Worm (Caenorhabditis elegans): ENCODE data around the gene dhp-2.

The dhp-2 gene

DNA sequence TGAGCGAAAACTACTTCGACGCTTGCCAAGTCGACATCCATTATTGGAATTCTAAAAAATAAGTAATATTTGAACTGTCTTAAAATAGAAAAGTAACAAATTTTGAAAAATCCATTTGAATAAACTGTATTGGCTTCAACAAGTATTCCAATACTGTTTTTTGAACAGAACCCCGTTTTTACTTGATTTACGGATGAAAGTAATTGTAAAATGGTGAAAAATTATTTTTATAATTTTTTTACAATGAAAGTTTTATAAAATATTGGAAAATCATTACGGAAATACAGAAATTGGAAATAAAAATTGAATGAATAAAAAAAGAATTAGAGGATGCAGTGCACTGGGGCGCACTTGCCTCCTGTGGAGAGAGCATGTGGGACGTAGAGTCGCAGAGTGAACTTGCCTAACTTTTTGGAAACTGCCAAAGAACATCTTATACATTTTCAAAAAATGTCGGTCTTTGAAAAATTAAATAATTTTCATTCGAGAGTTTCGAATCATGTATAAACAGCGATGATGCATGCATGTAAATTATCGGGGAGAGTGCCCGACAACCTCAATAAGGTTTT, 4.4 kb downstream of the dhp-2 start, which contains the start of gene rrp-1:
TSS of gene rrp-1 (minus strand) at position 51 of the 569 bp plus-strand sequence.
- TF ChIP-seq mcd-1 (GFP tag; IDR thresholded peaks at IDR 0.05): peak; percentile 36; the same call in 1 of the 2 replicates
- TF ChIP-seq hmg-1.2 (GFP tag; IDR thresholded peaks at IDR 0.05): peak; percentile 87
- TF ChIP-seq K12H6.12 (tag; optimal IDR thresholded peaks at IDR 0.05): no peak

DNA sequence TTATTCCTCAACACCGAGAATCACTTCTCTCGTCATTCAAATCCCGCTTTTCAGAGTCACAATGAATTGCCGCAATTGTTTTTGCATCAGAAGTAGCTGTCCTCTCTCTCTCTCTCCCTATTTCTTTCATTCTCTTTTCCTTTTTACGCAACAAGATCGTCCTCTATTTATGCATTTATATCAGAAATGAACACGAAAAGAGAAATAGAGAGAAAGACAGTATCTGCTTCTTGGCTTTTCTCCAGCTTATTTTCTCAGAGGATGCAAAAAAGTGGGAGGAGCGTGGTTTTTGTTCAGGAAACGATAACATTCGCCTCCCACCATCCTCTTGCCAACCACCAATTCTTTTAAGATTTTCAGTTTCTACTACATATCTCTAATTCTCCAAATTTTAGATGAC, 5.0 kb downstream of the dhp-2 start, which contains the start of gene mam-2:
TSS of gene mam-2 (plus strand) at position 301 of the 400 bp plus-strand sequence.
- TF ChIP-seq cebp-1 (GFP tag; IDR thresholded peaks at IDR 0.05) (no peak), cebp-1 (tag; optimal IDR thresholded peaks at IDR 0.05) (no peak), pha-4 (tag; optimal IDR thresholded peaks at IDR 0.05) (no peak), ztf-6 (GFP tag; IDR thresholded peaks at IDR 0.05) (no peak)

DNA sequence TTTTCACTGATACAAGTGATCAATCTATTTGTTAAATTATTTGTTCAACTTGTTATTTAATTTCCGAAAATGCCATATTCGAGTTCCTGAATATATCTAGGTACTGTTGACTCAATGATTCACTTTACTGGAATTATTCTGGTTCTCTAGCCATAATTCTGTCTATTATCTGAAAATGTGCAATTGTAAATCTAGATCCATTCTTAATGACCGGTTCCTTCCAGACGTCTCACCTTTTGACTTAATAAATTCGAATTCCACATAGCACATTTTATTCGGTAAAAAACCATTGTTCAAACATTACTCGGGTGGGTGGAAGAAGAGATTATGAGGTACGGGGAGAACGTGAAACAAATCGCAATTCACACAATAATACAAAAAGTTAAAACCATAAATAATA, 11.5 kb downstream of the dhp-2 start:
- no peak for TF ChIP-seq madf-10 (tag; optimal IDR thresholded peaks at IDR 0.05)
- no peak for TF ChIP-seq egl-44 (GFP tag; IDR thresholded peaks at IDR 0.05)
- TF ChIP-seq pbrm-1 (GFP tag; IDR thresholded peaks at IDR 0.05): 0 out of 2 replicates have a peak, but pooled peaks have one; percentile 26
- no peak for TF ChIP-seq ztf-3 (GFP tag; optimal IDR thresholded peaks at IDR 0.05)
- no peak for TF ChIP-seq ets-4 (GFP tag; optimal IDR thresholded peaks at IDR 0.05)
- TF ChIP-seq Y79H2A.3 (GFP tag; conservative IDR thresholded peaks at IDR 0.05): no peak
- TF ChIP-seq egl-18 (GFP tag; IDR thresholded peaks at IDR 0.05): no peak
- TF ChIP-seq nfya-2 (GFP tag; IDR thresholded peaks at IDR 0.05): no peak
- TF ChIP-seq snpc-3.4 (tag; optimal IDR thresholded peaks at IDR 0.05): no peak
- TF ChIP-seq somi-1 (GFP tag; optimal IDR thresholded peaks at IDR 0.05): no peak
- 0 out of 2 replicates have a peak, but pooled peaks have one; percentile 9 for TF ChIP-seq ceh-91 (GFP tag; IDR thresholded peaks at IDR 0.05)
- no peak for TF ChIP-seq cebp-1 (GFP tag; IDR thresholded peaks at IDR 0.05)
- TF ChIP-seq cebp-1 (tag; optimal IDR thresholded peaks at IDR 0.05): peak; percentile 26
- no peak for TF ChIP-seq hsf-1 (GFP tag; IDR thresholded peaks at IDR 0.05)
- no peak for TF ChIP-seq unc-62 (GFP tag; optimal IDR thresholded peaks at IDR 0.05)
- TF ChIP-seq F55B11.4 (tag; optimal IDR thresholded peaks at IDR 0.05; ENCODE audit: borderline replicate concordance, insufficient read depth): no peak
- TF ChIP-seq snpc-1.3 (tag; optimal IDR thresholded peaks at IDR 0.05; ENCODE audit: insufficient read depth): no peak
- TF ChIP-seq efl-1 (GFP tag; optimal IDR thresholded peaks at IDR 0.05): no peak
- no peak for TF ChIP-seq F57A8.1 (GFP tag; optimal IDR thresholded peaks at IDR 0.05)
- no peak for TF ChIP-seq pha-4 (tag; optimal IDR thresholded peaks at IDR 0.05)
- TF ChIP-seq chd-7 (tag; optimal IDR thresholded peaks at IDR 0.05): no peak
- peak; percentile 10 for TF ChIP-seq tbp1 (GFP tag; optimal IDR thresholded peaks at IDR 0.05)
- no peak for TF ChIP-seq hlh-12 (tag; optimal IDR thresholded peaks at IDR 0.05)
- no peak for TF ChIP-seq F33H1.4 (GFP tag; IDR thresholded peaks at IDR 0.05)
- TF ChIP-seq die-1 (tag; optimal IDR thresholded peaks at IDR 0.05): no peak
- no peak for TF ChIP-seq lin-40 (tag; optimal IDR thresholded peaks at IDR 0.05)
- TF ChIP-seq F22D6.2 (tag; optimal IDR thresholded peaks at IDR 0.05): no peak
- no peak for TF ChIP-seq xnd-1 (tag; optimal IDR thresholded peaks at IDR 0.05)
- TF ChIP-seq sptf-2 (GFP tag; optimal IDR thresholded peaks at IDR 0.05): no peak
- TF ChIP-seq nhr-80 (tag; optimal IDR thresholded peaks at IDR 0.05): no peak
- no peak for TF ChIP-seq F52B5.7 (tag; optimal IDR thresholded peaks at IDR 0.05)
- no peak for TF ChIP-seq ztf-18 (tag; optimal IDR thresholded peaks at IDR 0.05)
- TF ChIP-seq ama-1 (optimal IDR thresholded peaks at IDR 0.05): no peak
- TF ChIP-seq ama-1 (GFP tag; optimal IDR thresholded peaks at IDR 0.05): peak in 1 of 2 experiments; percentile 23
- TF ChIP-seq F49E8.2 (tag; optimal IDR thresholded peaks at IDR 0.05; ENCODE audit: insufficient read depth): no peak
- TF ChIP-seq ceh-58 (GFP tag; IDR thresholded peaks at IDR 0.05): no peak
- no peak for TF ChIP-seq rec-8 (tag; optimal IDR thresholded peaks at IDR 0.05)
- no peak for TF ChIP-seq F39B2.1 (GFP tag; IDR thresholded peaks at IDR 0.05)
- no peak for TF ChIP-seq nhr-27 (tag; optimal IDR thresholded peaks at IDR 0.05)
- no peak for TF ChIP-seq lsy-27 (tag; optimal IDR thresholded peaks at IDR 0.05; ENCODE audit: borderline replicate concordance, insufficient read depth)
